Worm (Caenorhabditis elegans) whole organism, young adult: ENCODE results near the gene F41C3.1.

Source experiments
- B0035.1 ChIP-seq: sonication (generic microtip); optimal IDR thresholded peaks from 2 replicates; lab custom pipeline; 2016; ENCODE audit warnings: missing genetic modification characterization, mild to moderate bottlenecking, missing compliant biosample characterization, missing genotype, missing genetic modification reagents
- F37B4.10 ChIP-seq: fragments of 200-800 bp; sonication (Bioruptor generic); IDR thresholded peaks from 2 replicates; pipeline ENCODE4 v1.3.6; 2022; ENCODE audit warnings: missing genetic modification characterization, missing compliant biosample characterization
- F39B2.1 ChIP-seq: fragments of 200-800 bp; sonication (Bioruptor generic); IDR thresholded peaks from 2 replicates; pipeline ENCODE4 v1.3.6; 2022; ENCODE audit warnings: missing genetic modification reagents, missing genetic modification characterization, missing compliant biosample characterization
- T26A5.8 ChIP-seq: sonication (generic microtip); optimal IDR thresholded peaks from 2 replicates; lab custom pipeline; 2016; ENCODE audit warnings: missing genetic modification characterization, missing compliant biosample characterization
- Y53F4B.3 ChIP-seq: fragments of 200-800 bp; sonication (Bioruptor generic); IDR thresholded peaks from 2 replicates; pipeline ENCODE4 v1.3.6; 2022; ENCODE audit warnings: missing genetic modification reagents, missing genetic modification characterization, missing compliant biosample characterization
- Y53G8AR.9 ChIP-seq: fragments of 200-800 bp; sonication (Bioruptor generic); conservative IDR thresholded peaks from 2 replicates; pipeline ENCODE4 v1.3.6; 2022; ENCODE audit warnings: missing genetic modification reagents, missing genetic modification characterization, missing compliant biosample characterization
- akir-1 ChIP-seq: fragments of 200-800 bp; sonication (Bioruptor generic); optimal IDR thresholded peaks from 2 replicates; lab custom pipeline; 2018; ENCODE audit warnings: mild to moderate bottlenecking, missing genetic modification characterization, moderate library complexity, missing compliant biosample characterization
- ama-1 ChIP-seq, 3 experiments: fragments of 150-350 bp in 1 of 3; sonication (generic microtip) in 2 of 3; optimal IDR thresholded peaks; 2 replicates each; lab custom pipeline; 2014 to 2018; ENCODE audit warnings: missing biosample characterization in 2 of 3, missing genetic modification characterization in 2 of 3, missing genetic modification reagents in 2 of 3
- aptf-2 ChIP-seq: fragments of 200-800 bp; sonication (Bioruptor generic); conservative IDR thresholded peaks from 2 replicates; pipeline ENCODE4 v1.3.6; 2022; ENCODE audit warnings: missing genetic modification reagents, missing genetic modification characterization, missing compliant biosample characterization
- athp-1 ChIP-seq: sonication (generic microtip); optimal IDR thresholded peaks from 2 replicates; lab custom pipeline; 2017; ENCODE audit warnings: mild to moderate bottlenecking, missing genetic modification characterization, missing compliant biosample characterization
- attf-6 ChIP-seq: fragments of 200-800 bp; sonication (Bioruptor generic); IDR thresholded peaks from 2 replicates; pipeline ENCODE4 v1.3.6; 2022; ENCODE audit warnings: missing genetic modification reagents, missing genetic modification characterization, missing compliant biosample characterization
- dox-1 ChIP-seq: fragments of 200-800 bp; sonication (Bioruptor generic); IDR thresholded peaks from 2 replicates; pipeline ENCODE4 v1.3.6; 2022; ENCODE audit warnings: missing genetic modification reagents, missing genetic modification characterization, missing compliant biosample characterization
- dpl-1 ChIP-seq: fragments of 150-350 bp; optimal IDR thresholded peaks from 2 replicates; lab custom pipeline; 2014; ENCODE audit warnings: missing biosample characterization, missing genetic modification reagents, missing genetic modification characterization
- egrh-3 ChIP-seq: fragments of 200-800 bp; sonication (Bioruptor generic); IDR thresholded peaks from 2 replicates; pipeline ENCODE4 v1.3.6; 2022; ENCODE audit warnings: missing genetic modification reagents, missing genetic modification characterization, missing compliant biosample characterization
- ets-4 ChIP-seq: fragments of 200-800 bp; sonication (Bioruptor generic); optimal IDR thresholded peaks from 2 replicates; lab custom pipeline; 2018; ENCODE audit warnings: mild to moderate bottlenecking, missing genetic modification characterization, missing compliant biosample characterization
- fkh-3 ChIP-seq: sonication (generic microtip); optimal IDR thresholded peaks from 2 replicates; lab custom pipeline; 2016; ENCODE audit warnings: mild to moderate bottlenecking, missing genetic modification characterization, missing compliant biosample characterization
- gei-17 ChIP-seq: fragments of 200-800 bp; sonication (Bioruptor generic); optimal IDR thresholded peaks from 2 replicates; lab custom pipeline; 2018; ENCODE audit warnings: mild to moderate bottlenecking, missing genetic modification characterization, missing compliant biosample characterization
- hlh-12 ChIP-seq: sonication (generic microtip); optimal IDR thresholded peaks from 2 replicates; lab custom pipeline; 2016; ENCODE audit warnings: missing genetic modification characterization, missing compliant biosample characterization
- hmg-20 ChIP-seq: fragments of 200-800 bp; sonication (Bioruptor generic); IDR thresholded peaks from 2 replicates; pipeline ENCODE4 v1.3.6; 2022; ENCODE audit warnings: missing genetic modification reagents, missing genetic modification characterization, missing compliant biosample characterization
- lin-26 ChIP-seq: fragments of 200-800 bp; sonication (Bioruptor generic); IDR thresholded peaks from 2 replicates; pipeline ENCODE4 v1.3.6; 2022; ENCODE audit warnings: missing genetic modification reagents, missing genetic modification characterization, missing compliant biosample characterization
- lin-35 ChIP-seq, 3 experiments: fragments of 150-350 bp in 2 of 3; sonication (generic microtip) in 1 of 3; optimal IDR thresholded peaks; 2 replicates each; lab custom pipeline; 2014 to 2018; ENCODE audit warnings: missing biosample characterization in 3 of 3, missing genetic modification characterization in 3 of 3, missing genetic modification reagents in 3 of 3
- madf-10 ChIP-seq: sonication (generic microtip); optimal IDR thresholded peaks from 2 replicates; lab custom pipeline; 2016; ENCODE audit warnings: mild to moderate bottlenecking, missing genetic modification characterization, missing compliant biosample characterization
- madf-3 ChIP-seq: fragments of 200-800 bp; sonication (Bioruptor generic); IDR thresholded peaks from 2 replicates; pipeline ENCODE4 v1.3.6; 2022; ENCODE audit warnings: missing genetic modification reagents, missing genetic modification characterization, missing compliant biosample characterization
- madf-6 ChIP-seq: fragments of 200-800 bp; sonication (Bioruptor generic); IDR thresholded peaks from 2 replicates; pipeline ENCODE4 v1.3.6; 2022; ENCODE audit warnings: missing genetic modification reagents, missing genetic modification characterization, missing compliant biosample characterization
- mcd-1 ChIP-seq: fragments of 200-800 bp; sonication (Bioruptor generic); IDR thresholded peaks from 2 replicates; pipeline ENCODE4 v1.3.6; 2022; ENCODE audit warnings: missing genetic modification reagents, missing genetic modification characterization, missing compliant biosample characterization
- nfya-1 ChIP-seq: sonication (generic microtip); optimal IDR thresholded peaks from 2 replicates; lab custom pipeline; 2017; ENCODE audit warnings: antibody characterized with exemption, missing compliant biosample characterization, missing genetic modification characterization, borderline replicate concordance; ENCODE audit not compliant: insufficient read depth
- nhr-120 ChIP-seq: fragments of 200-800 bp; sonication (Bioruptor generic); IDR thresholded peaks from 2 replicates; pipeline ENCODE4 v1.3.6; 2022; ENCODE audit warnings: missing genetic modification characterization, missing compliant biosample characterization
- nhr-80 ChIP-seq: sonication (generic microtip); optimal IDR thresholded peaks from 2 replicates; lab custom pipeline; 2016; ENCODE audit warnings: missing genetic modification characterization, missing compliant biosample characterization
- repo-1 ChIP-seq: sonication (generic microtip); optimal IDR thresholded peaks from 2 replicates; lab custom pipeline; 2017; ENCODE audit warnings: mild to moderate bottlenecking, missing genetic modification characterization, missing compliant biosample characterization
- snpc-1.1 ChIP-seq: sonication (generic microtip); optimal IDR thresholded peaks from 2 replicates; lab custom pipeline; 2017; ENCODE audit warnings: missing genetic modification characterization, mild to moderate bottlenecking, missing compliant biosample characterization, antibody characterized with exemption, moderate library complexity, missing genotype, missing genetic modification reagents; ENCODE audit not compliant: insufficient read depth
- tlf-1 ChIP-seq: fragments of 200-800 bp; sonication (Bioruptor generic); optimal IDR thresholded peaks from 2 replicates; lab custom pipeline; 2018; ENCODE audit warnings: mild to moderate bottlenecking, missing genetic modification characterization, missing compliant biosample characterization
- unc-62 ChIP-seq: fragments of 150-350 bp; optimal IDR thresholded peaks from 2 replicates; lab custom pipeline; 2014; ENCODE audit warnings: missing biosample characterization, missing genetic modification reagents, missing genetic modification characterization
- xnd-1 ChIP-seq: sonication (generic microtip); optimal IDR thresholded peaks from 2 replicates; lab custom pipeline; 2016; ENCODE audit warnings: missing genotype, missing genetic modification reagents, missing genetic modification characterization, missing compliant biosample characterization
- ztf-22 ChIP-seq: fragments of 200-800 bp; sonication (Bioruptor generic); optimal IDR thresholded peaks from 2 replicates; lab custom pipeline; 2018; ENCODE audit warnings: mild to moderate bottlenecking, missing genetic modification characterization, moderate library complexity, missing compliant biosample characterization

F41C3.1 gene

ce11 chrII:4769886-4770285, 17.8 kb downstream of the F41C3.1 start:
- TF ChIP-seq ets-4 (peak; percentile 65), madf-3 (GFP tag; lab: Robert Waterston, UW) (no peak), B0035.1 (tag; lab: Kevin White, UChicago) (no peak), ama-1 (optimal IDR thresholded peaks at IDR 0.05; lab: Kevin White, UChicago) (no peak), ama-1 (GFP tag; optimal IDR thresholded peaks at IDR 0.05; lab: Kevin White, UChicago) (no peak), unc-62 (GFP tag; lab: Kevin White, UChicago) (peak; percentile 55), nhr-80 (tag; lab: Kevin White, UChicago) (peak; percentile 87), egrh-3 (no peak), madf-10 (no peak), gei-17 (GFP tag; lab: Kevin White, UChicago) (no peak), aptf-2 (GFP tag; lab: Robert Waterston, UW) (no peak), athp-1 (tag; lab: Kevin White, UChicago) (no peak), ztf-22 (GFP tag; lab: Kevin White, UChicago) (peak; percentile 5), dox-1 (GFP tag; lab: Robert Waterston, UW) (peak; percentile 70)

ce11 chrII:4771282-4771681, 19.2 kb downstream of the F41C3.1 start, which contains the start of gene F26G1.5:
TSS of gene F26G1.5 (minus strand) at chrII:4771382.
- TF ChIP-seq Y53G8AR.9 (no peak), lin-26 (GFP tag; lab: Robert Waterston, UW) (no peak), xnd-1 (no peak), mcd-1 (GFP tag; lab: Robert Waterston, UW) (no peak), nfya-1 (no peak), tlf-1 (GFP tag; lab: Kevin White, UChicago) (no peak), F39B2.1 (GFP tag; lab: Robert Waterston, UW) (no peak), nhr-80 (tag; lab: Kevin White, UChicago) (no peak), repo-1 (tag; lab: Kevin White, UChicago) (no peak), hlh-12 (tag; lab: Kevin White, UChicago) (no peak), gei-17 (GFP tag; lab: Kevin White, UChicago) (no peak), F37B4.10 (GFP tag; lab: Robert Waterston, UW) (no peak), madf-6 (GFP tag; lab: Robert Waterston, UW) (no peak), T26A5.8 (tag; lab: Kevin White, UChicago) (no peak), attf-6 (GFP tag; lab: Robert Waterston, UW) (no peak), akir-1 (GFP tag; lab: Kevin White, UChicago) (no peak), egrh-3 (no peak)
- TF ChIP-seq, all 124 proteins: peak for 0

DNA sequence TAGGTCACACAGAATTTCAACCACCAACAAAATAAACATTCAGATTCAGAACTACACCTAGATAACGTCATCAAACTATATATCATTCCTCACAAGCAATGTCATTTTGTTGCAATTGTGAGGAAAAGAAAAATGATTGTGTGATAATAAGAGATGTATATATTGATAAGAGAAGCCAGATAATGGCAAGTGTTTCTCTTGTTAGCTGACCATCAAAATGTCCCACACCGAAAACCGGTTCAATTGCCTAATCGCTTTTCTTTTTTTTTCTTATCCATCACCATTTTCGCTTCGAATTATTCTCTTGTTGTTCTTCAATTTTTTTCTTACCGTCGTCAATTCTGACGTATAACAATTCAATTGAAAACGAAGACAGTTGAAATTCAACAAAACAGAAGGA, 20.3 kb downstream of the F41C3.1 start:
- no peak for TF ChIP-seq dpl-1 (GFP tag; lab: Kevin White, UChicago)
- TF ChIP-seq nfya-1 = no peak
- TF ChIP-seq nhr-120 (GFP tag; lab: Robert Waterston, UW) = no peak
- TF ChIP-seq snpc-1.1 (tag; lab: Kevin White, UChicago) = no peak
- no peak for TF ChIP-seq Y53F4B.3
- TF ChIP-seq Y53G8AR.9 = no peak

- no peak for TF ChIP-seq hmg-20
- no peak for TF ChIP-seq lin-35 (GFP tag; optimal IDR thresholded peaks at IDR 0.05; lab: Kevin White, UChicago)
- no peak for TF ChIP-seq fkh-3 (tag; lab: Kevin White, UChicago)
Observed at ce11 chrII:4773891-4774432, 21.9 kb downstream of the F41C3.1 start, which contains the start of the genes F26G1.9 and F26G1.10. TSS of gene F26G1.9 (minus strand) at chrII:4773991. TSS of gene F26G1.10 (plus strand) at chrII:4774382.
